Fruit fly (Drosophila melanogaster): ENCODE measurements around the gene CG43915.

DNA sequence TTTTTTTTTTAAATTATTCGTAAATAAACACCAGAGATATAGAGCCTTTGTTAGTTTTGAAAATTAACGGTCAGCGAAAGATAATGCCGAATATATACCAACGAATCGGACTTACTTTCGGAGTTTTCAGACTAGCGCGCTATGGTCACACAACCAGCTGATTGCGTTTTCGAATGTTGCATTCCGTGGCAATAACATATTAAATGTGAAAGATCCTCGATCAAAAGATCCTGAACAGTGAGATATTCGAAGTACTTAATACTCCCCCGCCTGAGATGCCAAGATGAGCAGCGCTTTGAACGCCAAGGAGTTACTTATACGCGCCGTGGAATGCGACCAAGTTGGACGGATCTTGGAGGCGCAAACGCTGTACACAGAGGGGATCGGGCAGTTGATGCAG, 30.6 kb downstream of the CG43915 start, which contains the start of gene CG14985:
- no peak for TF ChIP-seq CG14655 (GFP tag; optimal IDR thresholded peaks at IDR 0.05)
- no peak for TF ChIP-seq CG10348 (GFP tag; IDR thresholded peaks at IDR 0.05)
- no peak for TF ChIP-seq D1 (tag; optimal IDR thresholded peaks at IDR 0.05)
- TF ChIP-seq CG4496 (GFP tag; IDR thresholded peaks at IDR 0.05) = no peak
- no peak for TF ChIP-seq Ets98B (GFP tag; IDR thresholded peaks at IDR 0.05)
- no peak for TF ChIP-seq CG15710 (tag; optimal IDR thresholded peaks at IDR 0.05)
- TF ChIP-seq rn (GFP tag; IDR thresholded peaks at IDR 0.05) = no peak
- no peak for TF ChIP-seq Snoo (tag; optimal IDR thresholded peaks at IDR 0.05)
- TF ChIP-seq gl (tag; optimal IDR thresholded peaks at IDR 0.05) = no peak
- no peak for TF ChIP-seq CG17806 (tag; optimal IDR thresholded peaks at IDR 0.05)
